Worm (Caenorhabditis elegans) whole organism, L4/young adult: Measurements from ENCODE around the gene srx-111.

Experiments
- W03F9.2 ChIP-seq: fragments of 150-350 bp; optimal IDR thresholded peaks from 2 replicates; lab custom pipeline; 2014; ENCODE audit warnings: missing biosample characterization, missing genetic modification characterization
- him-1 ChIP-seq: sonication (generic microtip); optimal IDR thresholded peaks from 2 replicates; lab custom pipeline; 2016; ENCODE audit warnings: missing genotype, missing genetic modification reagents, missing genetic modification characterization, missing compliant biosample characterization

DNA sequence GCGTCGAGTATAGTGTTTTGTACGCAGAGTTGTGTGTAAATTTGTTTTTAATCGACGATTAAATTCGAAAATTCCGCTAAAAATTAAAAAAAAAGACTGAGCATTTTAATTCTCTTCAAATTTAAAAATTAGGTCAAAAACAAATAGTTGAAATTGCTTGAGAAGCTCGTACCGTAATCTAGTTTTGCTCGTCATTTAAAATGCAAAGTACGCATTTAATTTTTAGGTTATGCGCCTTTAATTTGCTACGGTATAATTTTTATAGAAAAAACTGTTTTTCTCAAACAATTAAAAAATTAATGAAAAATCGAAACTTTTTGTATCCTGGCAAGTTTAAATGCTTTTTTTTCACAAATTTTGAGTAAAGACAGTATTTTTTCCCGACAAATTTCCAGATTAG is 51.0 kb downstream of the srx-111 start:
- TF ChIP-seq him-1 (tag; lab: Kevin White, UChicago): no peak
- TF ChIP-seq W03F9.2 (tag; lab: Kevin White, UChicago): no peak
